Worm (Caenorhabditis elegans) whole organism, L1 larva: ENCODE results near the gene T07H8.11.

Source experiments
- C16A3.4 ChIP-seq: fragments of 150-350 bp; optimal IDR thresholded peaks from 2 replicates; lab custom pipeline; 2014; ENCODE audit warnings: missing biosample characterization, missing genetic modification characterization
- C34B4.2 ChIP-seq: sonication (generic microtip); optimal IDR thresholded peaks from 2 replicates; lab custom pipeline; 2017; ENCODE audit warnings: mild to moderate bottlenecking, missing genetic modification characterization, missing compliant biosample characterization
- F16B12.6 ChIP-seq: fragments of 150-350 bp; optimal IDR thresholded peaks from 2 replicates; lab custom pipeline; 2014; ENCODE audit warnings: missing biosample characterization, missing genetic modification characterization
- Y116A8C.19 ChIP-seq: sonication (generic microtip); optimal IDR thresholded peaks from 2 replicates; lab custom pipeline; 2016; ENCODE audit warnings: missing compliant biosample characterization, missing genetic modification characterization, borderline replicate concordance
- alr-1 ChIP-seq: fragments of 200-800 bp; sonication (Bioruptor generic); optimal IDR thresholded peaks from 2 replicates; lab custom pipeline; 2018; ENCODE audit warnings: borderline replicate concordance, mild to moderate bottlenecking, missing genetic modification characterization, missing compliant biosample characterization
- ama-1 ChIP-seq: fragments of 150-350 bp; optimal IDR thresholded peaks from 2 replicates; lab custom pipeline; 2014
- blmp-1 ChIP-seq: fragments of 150-350 bp; optimal IDR thresholded peaks from 2 replicates; lab custom pipeline; 2014; ENCODE audit warnings: missing biosample characterization, missing genetic modification characterization
- ceh-8 ChIP-seq: fragments of 200-800 bp; sonication (Bioruptor generic); optimal IDR thresholded peaks from 2 replicates; lab custom pipeline; 2018; ENCODE audit warnings: mild to moderate bottlenecking, missing genetic modification characterization, moderate library complexity, missing compliant biosample characterization
- ceh-88 ChIP-seq: fragments of 200-800 bp; sonication (Bioruptor generic); IDR thresholded peaks from 2 replicates; pipeline ENCODE4 v1.3.6; 2022; ENCODE audit warnings: missing genetic modification characterization, missing compliant biosample characterization
- ceh-90 ChIP-seq: sonication (generic microtip); optimal IDR thresholded peaks from 2 replicates; lab custom pipeline; 2016; ENCODE audit warnings: missing genetic modification characterization, missing compliant biosample characterization
- dpl-1 ChIP-seq, 3 experiments: fragments of 150-350 bp in 2 of 3; sonication (generic microtip) in 1 of 3; optimal IDR thresholded peaks; 2 replicates each; lab custom pipeline; 2014 to 2017; ENCODE audit warnings: missing biosample characterization in 3 of 3, missing genetic modification characterization in 3 of 3, missing genetic modification reagents in 3 of 3
- dsc-1 ChIP-seq: sonication (generic microtip); optimal IDR thresholded peaks from 2 replicates; lab custom pipeline; 2016; ENCODE audit warnings: mild to moderate bottlenecking, missing genetic modification characterization, missing compliant biosample characterization
- efl-1 ChIP-seq, 4 experiments: fragments of 150-350 bp; optimal IDR thresholded peaks in 3 of 4; peaks in 1 of 4; 1 replicate in 1 of 4; 2 replicates in 3 of 4; lab custom pipeline; 2014; ENCODE audit warnings: missing biosample characterization in 2 of 4, missing genetic modification characterization in 2 of 4, missing genetic modification reagents in 2 of 4
- efl-3 ChIP-seq: fragments of 200-800 bp; sonication (Bioruptor generic); optimal IDR thresholded peaks from 2 replicates; lab custom pipeline; 2018; ENCODE audit warnings: mild to moderate bottlenecking, missing genetic modification characterization, missing compliant biosample characterization
- elt-2 ChIP-seq: sonication (generic microtip); optimal IDR thresholded peaks from 2 replicates; lab custom pipeline; 2016; ENCODE audit warnings: missing genetic modification characterization, mild to moderate bottlenecking, inconsistent platforms, missing compliant biosample characterization, missing genetic modification reagents
- elt-3 ChIP-seq, 6 experiments: fragments of 150-350 bp in 1 of 6; sonication (generic microtip); optimal IDR thresholded peaks; 2 replicates each; lab custom pipeline; 2017 to 2018; ENCODE audit warnings: missing biosample characterization in 6 of 6, missing genetic modification characterization in 6 of 6, inconsistent platforms in 1 of 6
- fkh-4 ChIP-seq: sonication (generic microtip); optimal IDR thresholded peaks from 2 replicates; lab custom pipeline; 2016; ENCODE audit warnings: missing compliant biosample characterization, missing genetic modification characterization, borderline replicate concordance
- fos-1 ChIP-seq: fragments of 150-350 bp; optimal IDR thresholded peaks from 2 replicates; lab custom pipeline; 2014; ENCODE audit warnings: missing biosample characterization, missing genetic modification characterization
- hlh-4 ChIP-seq: sonication (generic microtip); optimal IDR thresholded peaks from 2 replicates; lab custom pipeline; 2016; ENCODE audit warnings: mild to moderate bottlenecking, missing genetic modification characterization, missing compliant biosample characterization
- isw-1 ChIP-seq: fragments of 200-800 bp; sonication (Bioruptor generic); IDR thresholded peaks from 2 replicates; pipeline ENCODE4 v1.3.6; 2022; ENCODE audit warnings: missing genetic modification characterization, missing compliant biosample characterization
- lin-13 ChIP-seq: fragments of 150-350 bp; optimal IDR thresholded peaks from 2 replicates; lab custom pipeline; 2014; ENCODE audit warnings: missing biosample characterization, missing genetic modification reagents, missing genetic modification characterization
- nhr-12 ChIP-seq: sonication (generic microtip); optimal IDR thresholded peaks from 2 replicates; lab custom pipeline; 2017; ENCODE audit warnings: missing biosample characterization, missing genetic modification characterization
- nhr-20 ChIP-seq: sonication (generic microtip); optimal IDR thresholded peaks from 2 replicates; lab custom pipeline; 2016; ENCODE audit warnings: mild to moderate bottlenecking, missing genetic modification characterization, missing compliant biosample characterization
- nhr-237 ChIP-seq: fragments of 150-350 bp; optimal IDR thresholded peaks from 2 replicates; lab custom pipeline; 2014; ENCODE audit warnings: missing biosample characterization, missing genetic modification characterization
- nhr-28 ChIP-seq: fragments of 150-350 bp; optimal IDR thresholded peaks from 2 replicates; lab custom pipeline; 2014; ENCODE audit warnings: missing biosample characterization, missing genetic modification characterization
- nhr-47 ChIP-seq: sonication (generic microtip); optimal IDR thresholded peaks from 2 replicates; lab custom pipeline; 2016; ENCODE audit warnings: mild to moderate bottlenecking, missing genetic modification characterization, moderate library complexity, missing compliant biosample characterization
- nhr-76 ChIP-seq: sonication (generic microtip); optimal IDR thresholded peaks from 2 replicates; lab custom pipeline; 2017; ENCODE audit warnings: missing biosample characterization, missing genetic modification characterization
- nhr-85 ChIP-seq: sonication (generic microtip); peaks from one replicate; lab custom pipeline; 2016; ENCODE audit warnings: missing genetic modification characterization, inconsistent platforms, missing compliant biosample characterization
- pqm-1 ChIP-seq: sonication (generic microtip); optimal IDR thresholded peaks from 3 replicates; lab custom pipeline; 2017; ENCODE audit warnings: missing biosample characterization, missing genetic modification characterization
- rnt-1 ChIP-seq: sonication (generic microtip); optimal IDR thresholded peaks from 2 replicates; lab custom pipeline; 2016; ENCODE audit warnings: mild to moderate bottlenecking, missing genetic modification characterization, moderate library complexity, missing compliant biosample characterization
- skn-1 ChIP-seq: fragments of 150-350 bp; optimal IDR thresholded peaks from 2 replicates; lab custom pipeline; 2014; ENCODE audit warnings: missing biosample characterization, missing genetic modification characterization
- sox-4 ChIP-seq: sonication (generic microtip); optimal IDR thresholded peaks from 2 replicates; lab custom pipeline; 2016; ENCODE audit warnings: missing genetic modification characterization, missing compliant biosample characterization
- swsn-7 ChIP-seq: sonication (generic microtip); optimal IDR thresholded peaks from 2 replicates; lab custom pipeline; 2016; ENCODE audit warnings: missing genetic modification characterization, missing compliant biosample characterization
- unc-62 ChIP-seq: fragments of 150-350 bp; optimal IDR thresholded peaks from 2 replicates; lab custom pipeline; 2014; ENCODE audit warnings: missing biosample characterization, missing genetic modification reagents, missing genetic modification characterization
- unc-86 ChIP-seq: sonication (generic microtip); optimal IDR thresholded peaks from 2 replicates; lab custom pipeline; 2016; ENCODE audit warnings: missing genetic modification characterization, missing compliant biosample characterization
- xbp-1 ChIP-seq: sonication (generic microtip); optimal IDR thresholded peaks from 2 replicates; lab custom pipeline; 2016; ENCODE audit warnings: missing genetic modification characterization, missing compliant biosample characterization
- zag-1 ChIP-seq: fragments of 150-350 bp; optimal IDR thresholded peaks from 2 replicates; lab custom pipeline; 2014; ENCODE audit warnings: missing biosample characterization, missing genetic modification characterization
- ztf-11 ChIP-seq, 2 experiments: sonication (generic microtip); optimal IDR thresholded peaks; 2 replicates each; lab custom pipeline; 2016 to 2017; ENCODE audit warnings: missing genetic modification characterization in 2 of 2, missing biosample characterization in 1 of 2, missing compliant biosample characterization in 1 of 2
- ztf-4 ChIP-seq: fragments of 150-350 bp; optimal IDR thresholded peaks from 2 replicates; lab custom pipeline; 2014; ENCODE audit warnings: missing biosample characterization, missing genetic modification characterization

The T07H8.11 gene

DNA sequence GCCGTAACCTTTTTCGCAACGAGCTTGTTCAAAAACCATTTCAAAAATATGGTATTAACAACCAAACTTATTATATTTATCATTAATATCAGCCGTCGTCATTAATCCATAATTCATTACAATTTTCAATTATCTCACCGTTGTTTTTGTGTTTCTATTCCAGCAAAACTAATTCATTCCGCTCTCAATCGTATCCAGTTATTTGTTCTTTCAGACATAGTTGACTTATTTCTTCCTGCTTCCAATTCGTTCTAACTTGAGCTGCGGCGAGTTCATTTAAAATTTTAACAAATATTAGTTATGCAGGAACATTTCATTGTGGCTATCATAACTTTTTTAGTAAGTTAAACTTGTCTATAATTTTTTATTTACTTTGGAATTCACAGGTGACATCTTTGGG lies 24.8 kb upstream of the T07H8.11 start, which contains the start of gene srx-16:
Gene srx-16, plus strand, starts transcription at position 301 of the 400 bp plus-strand sequence.
- TF ChIP-seq nhr-28 (tag; lab: Kevin White, UChicago) (no peak), alr-1 (tag; lab: Kevin White, UChicago) (no peak), nhr-12 (no peak), F16B12.6 (tag; lab: Kevin White, UChicago) (no peak), ceh-90 (no peak)

DNA sequence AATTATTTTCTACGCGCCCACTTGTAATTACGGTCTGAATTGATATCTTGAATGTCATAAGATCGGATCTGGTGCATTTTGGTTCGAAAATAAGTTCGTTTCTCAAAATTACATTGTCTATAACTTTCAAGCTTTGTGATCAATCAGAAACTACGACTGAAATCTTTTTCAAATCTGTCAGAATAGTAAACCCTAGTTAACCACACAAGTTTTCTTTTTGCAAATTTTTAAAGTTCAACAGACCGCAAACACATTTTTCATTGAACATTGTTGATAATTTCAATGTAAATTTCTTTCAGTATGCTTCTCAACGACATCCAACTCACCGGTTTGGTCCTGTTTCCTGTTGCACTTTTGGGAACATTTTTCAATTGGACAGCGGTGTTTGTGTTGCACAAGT lies 20.4 kb upstream of the T07H8.11 start, which contains the start of gene srx-59:
Gene srx-59, plus strand, starts transcription at position 301 of the 400 bp plus-strand sequence.
- TF ChIP-seq nhr-85 (tag; lab: Kevin White, UChicago) (no peak), efl-3 (no peak), pqm-1 (no peak), elt-2 (tag; lab: Kevin White, UChicago) (no peak), ama-1 (lab: Kevin White, UChicago) (no peak), Y116A8C.19 (tag; lab: Kevin White, UChicago) (no peak), unc-86 (tag; lab: Kevin White, UChicago) (no peak), swsn-7 (tag; lab: Kevin White, UChicago) (no peak), nhr-20 (tag; lab: Kevin White, UChicago) (no peak), lin-13 (GFP tag; lab: Kevin White, UChicago) (no peak), elt-3 (tag; optimal IDR thresholded peaks at IDR 0.05; lab: Kevin White, UChicago) (no peak)
- TF ChIP-seq, all 84 proteins: peak for 0

DNA sequence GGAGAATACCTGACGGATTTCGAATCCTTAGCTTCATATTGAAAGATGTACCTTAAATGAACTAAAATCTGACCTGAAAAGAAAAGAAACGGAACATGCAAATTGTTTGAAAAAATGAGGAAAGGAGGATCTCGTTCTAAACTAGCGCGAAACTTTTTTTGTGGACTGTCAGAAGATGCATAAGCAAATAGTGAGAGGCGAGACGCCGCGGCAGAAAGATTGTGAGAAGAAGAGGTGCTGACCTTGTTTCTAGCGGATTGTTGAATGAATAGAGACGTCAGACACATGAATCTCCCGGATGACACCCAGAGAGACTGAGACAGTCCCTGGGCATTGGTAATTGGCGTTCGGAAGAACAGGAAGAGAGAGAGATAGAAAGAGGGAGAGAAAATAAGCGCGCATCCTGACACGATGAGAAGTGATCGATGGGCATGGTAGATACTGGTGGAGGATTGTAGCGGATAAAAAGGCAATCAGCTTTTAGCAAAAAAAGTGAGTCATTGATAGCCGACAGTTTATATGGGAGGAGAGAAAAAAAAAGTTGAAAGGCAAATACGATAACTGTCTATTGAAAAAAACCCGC lies 18.8 kb upstream of the T07H8.11 start, which contains the start of gene ptr-15:
Gene ptr-15, minus strand, starts transcription at position 51 of the 583 bp plus-strand sequence.
- TF ChIP-seq F16B12.6 (tag; lab: Kevin White, UChicago) (no peak), dsc-1 (tag; lab: Kevin White, UChicago) (no peak), ztf-11 (tag; optimal IDR thresholded peaks at IDR 0.05; lab: Kevin White, UChicago) (no peak), hlh-4 (no peak), fkh-4 (no peak), unc-62 (GFP tag; lab: Kevin White, UChicago) (no peak), efl-1 (optimal IDR thresholded peaks at IDR 0.05; lab: Kevin White, UChicago) (no peak), efl-1 (GFP tag; optimal IDR thresholded peaks at IDR 0.05 in 1 of 2; lab: Kevin White, UChicago) (peak in 1 of 2 experiments; percentile 60), blmp-1 (tag; lab: Kevin White, UChicago) (peak; percentile 74), ceh-88 (GFP tag; lab: Robert Waterston, UW) (no peak), isw-1 (no peak), elt-3 (tag; optimal IDR thresholded peaks at IDR 0.05; lab: Kevin White, UChicago) (no peak)

DNA sequence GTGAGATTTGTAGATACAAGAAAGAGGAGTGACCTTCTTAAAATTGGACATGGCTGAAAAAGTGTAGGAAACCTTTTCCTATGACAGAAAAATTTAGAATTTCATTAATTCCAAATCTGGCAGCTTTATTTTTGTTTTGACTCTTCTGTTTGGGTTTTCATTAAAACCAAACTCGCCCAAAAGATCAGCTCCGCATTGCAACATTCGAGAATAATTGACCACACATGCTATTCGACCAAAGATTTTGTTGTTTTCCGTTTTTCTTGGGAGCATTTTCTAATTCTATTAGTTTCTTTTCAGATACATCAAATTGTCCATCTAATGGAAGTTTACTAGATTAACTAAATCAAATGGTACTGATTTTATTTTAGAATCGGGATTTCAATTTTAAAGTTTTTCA lies 5.0 kb upstream of the T07H8.11 start, which contains the start of gene mec-1:
Gene mec-1, plus strand, starts transcription at position 301 of the 400 bp plus-strand sequence.
- TF ChIP-seq nhr-237 (tag; lab: Kevin White, UChicago): no peak
- TF ChIP-seq alr-1 (tag; lab: Kevin White, UChicago): no peak
- no peak for TF ChIP-seq zag-1 (tag; lab: Kevin White, UChicago)
- TF ChIP-seq blmp-1 (tag; lab: Kevin White, UChicago): no peak
- TF ChIP-seq dsc-1 (tag; lab: Kevin White, UChicago): peak; percentile 10
- no peak for TF ChIP-seq C34B4.2 (tag; lab: Kevin White, UChicago)
- no peak for TF ChIP-seq ama-1 (lab: Kevin White, UChicago)
- no peak for TF ChIP-seq ztf-4
- TF ChIP-seq, all 84 proteins: peak for 1

DNA sequence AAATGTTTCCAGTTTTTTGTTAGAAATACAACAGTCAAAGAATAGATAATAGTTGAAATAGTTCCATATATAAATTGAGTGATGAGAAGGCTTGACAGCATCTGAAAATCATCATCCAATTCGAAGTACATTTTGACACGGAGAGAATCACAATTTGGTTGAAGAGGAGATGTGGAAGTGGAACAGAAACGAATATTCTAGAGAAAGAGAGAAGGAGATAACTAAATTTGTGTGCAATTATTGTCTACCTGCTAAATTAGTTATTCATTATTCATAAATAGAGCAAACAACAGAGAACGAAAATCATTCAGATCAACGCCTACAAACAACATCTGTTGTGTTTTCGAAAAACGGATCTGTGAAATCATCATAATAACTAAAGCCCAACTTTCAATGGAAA lies 2.6 kb upstream of the T07H8.11 start, which contains the start of gene srg-31:
Gene srg-31, minus strand, starts transcription at position 101 of the 400 bp plus-strand sequence.
- TF ChIP-seq fos-1 (no peak), xbp-1 (no peak), ztf-4 (no peak), dpl-1 (GFP tag; optimal IDR thresholded peaks at IDR 0.05; lab: Kevin White, UChicago) (no peak), rnt-1 (tag; lab: Kevin White, UChicago) (no peak), skn-1 (tag; lab: Kevin White, UChicago) (no peak), nhr-76 (tag; lab: Kevin White, UChicago) (no peak), ceh-8 (no peak), nhr-47 (tag; lab: Kevin White, UChicago) (no peak), sox-4 (no peak), C16A3.4 (tag; lab: Kevin White, UChicago) (no peak), blmp-1 (tag; lab: Kevin White, UChicago) (no peak)
